Fruit fly (Drosophila melanogaster) whole organism, embryonic: ENCODE measurements around the gene CG8281.

ENCODE experiments used
- Awh ChIP-seq: fragments of 200-800 bp; sonication (Bioruptor generic); IDR thresholded peaks from 2 replicates; pipeline ENCODE4, ENCODE4 v1.3.6; 2022; ENCODE audit warnings: missing biosample characterization, missing genetic modification characterization
- CG11560 ChIP-seq: fragments of 200-800 bp; sonication (Bioruptor generic); IDR thresholded peaks from 3 replicates; pipeline ENCODE4 v1.3.6; 2022; ENCODE audit warnings: missing biosample characterization, missing genetic modification characterization
- CG14667 ChIP-seq: fragments of 200-800 bp; sonication (Bioruptor generic); IDR thresholded peaks from 2 replicates; pipeline ENCODE4 v1.3.6; 2022; ENCODE audit warnings: missing biosample characterization, missing genetic modification characterization
- CG1529 ChIP-seq: fragments of 200-800 bp; sonication (Bioruptor generic); optimal IDR thresholded peaks from 3 replicates; lab custom pipeline; 2018; ENCODE audit warnings: missing biosample characterization, missing genetic modification characterization
- CG15601 ChIP-seq: fragments of 200-800 bp; sonication (Bioruptor generic); optimal IDR thresholded peaks from 3 replicates; lab custom pipeline; 2019; ENCODE audit warnings: missing biosample characterization, mild to moderate bottlenecking, missing genetic modification characterization, moderate library complexity
- CG2199 ChIP-seq: fragments of 200-800 bp; sonication (Bioruptor generic); IDR thresholded peaks from 3 replicates; pipeline ENCODE4 v1.3.6; 2022; ENCODE audit warnings: missing biosample characterization, missing genetic modification characterization
- CG30020 ChIP-seq: fragments of 200-800 bp; optimal IDR thresholded peaks from 2 replicates; lab custom pipeline; 2019; ENCODE audit warnings: missing biosample characterization, mild to moderate bottlenecking, missing genetic modification characterization, moderate library complexity
- CG31441 ChIP-seq: fragments of 200-800 bp; sonication (Bioruptor generic); IDR thresholded peaks from 2 replicates; pipeline ENCODE4 v1.3.6; 2022; ENCODE audit warnings: missing biosample characterization, missing genetic modification characterization
- CG32532 ChIP-seq: fragments of 200-800 bp; sonication (Bioruptor generic); IDR thresholded peaks from 2 replicates; pipeline ENCODE4 v1.3.6; 2022; ENCODE audit warnings: missing biosample characterization, missing genetic modification characterization
- CG4360 ChIP-seq: fragments of 200-800 bp; sonication (Bioruptor generic); IDR thresholded peaks from 2 replicates; pipeline ENCODE4 v1.3.6; 2022; ENCODE audit warnings: missing biosample characterization, missing genetic modification characterization
- CG43689 ChIP-seq: fragments of 200-800 bp; sonication (Bioruptor generic); IDR thresholded peaks from 2 replicates; pipeline ENCODE4 v1.3.6; 2022; ENCODE audit warnings: missing biosample characterization, missing genetic modification characterization
- CG6175 ChIP-seq: fragments of 200-800 bp; sonication (Bioruptor generic); IDR thresholded peaks from 3 replicates; pipeline ENCODE4 v1.3.6; 2022; ENCODE audit warnings: missing biosample characterization, missing genetic modification characterization
- CG8765 ChIP-seq: fragments of 200-800 bp; sonication (Bioruptor generic); IDR thresholded peaks from 2 replicates; pipeline ENCODE4 v1.3.6; 2022; ENCODE audit warnings: missing biosample characterization, missing genetic modification characterization
- CG8924 ChIP-seq: fragments of 200-800 bp; optimal IDR thresholded peaks from 3 replicates; lab custom pipeline; 2019; ENCODE audit warnings: missing biosample characterization, mild to moderate bottlenecking, missing genetic modification characterization, moderate library complexity
- CG9609 ChIP-seq: fragments of 200-800 bp; sonication (Bioruptor generic); optimal IDR thresholded peaks from 3 replicates; lab custom pipeline; 2016; ENCODE audit warnings: missing biosample characterization, missing genetic modification characterization
- Ets65A ChIP-seq: fragments of 200-800 bp; sonication (Bioruptor generic); peaks from one replicate; lab custom pipeline; 2016; ENCODE audit warnings: missing biosample characterization, missing genetic modification characterization
- Hmx ChIP-seq: fragments of 200-800 bp; sonication (Bioruptor generic); optimal IDR thresholded peaks from 2 replicates; lab custom pipeline; 2016; ENCODE audit warnings: missing biosample characterization, missing genetic modification characterization
- Hr51 ChIP-seq, 2 experiments: fragments of 200-800 bp; sonication (Bioruptor generic); optimal IDR thresholded peaks; 2 replicates in 1 of 2; 3 replicates in 1 of 2; lab custom pipeline; 2016 to 2018; ENCODE audit warnings: missing biosample characterization in 2 of 2, missing genetic modification characterization in 2 of 2, mild to moderate bottlenecking in 1 of 2, moderate library complexity in 1 of 2
- NC2α ChIP-seq: fragments of 200-800 bp; sonication (Bioruptor generic); optimal IDR thresholded peaks from 2 replicates; lab custom pipeline; 2016; ENCODE audit warnings: missing biosample characterization, missing genetic modification characterization
- Scr ChIP-seq: fragments of 200-800 bp; sonication (Bioruptor generic); IDR thresholded peaks from 2 replicates; pipeline ENCODE4 v1.3.6; 2022; ENCODE audit warnings: missing biosample characterization, missing genetic modification characterization; ENCODE audit not compliant: partially characterized antibody
- Six4 ChIP-seq: fragments of 200-800 bp; sonication (Bioruptor generic); optimal IDR thresholded peaks from 2 replicates; lab custom pipeline; 2016; ENCODE audit warnings: missing biosample characterization, missing genetic modification characterization
- Xrp1 ChIP-seq: fragments of 200-800 bp; sonication (Bioruptor generic); IDR thresholded peaks from 2 replicates; pipeline ENCODE4 v1.3.6; 2022; ENCODE audit warnings: missing biosample characterization, missing genetic modification characterization
- abd-A ChIP-seq: fragments of 200-800 bp; sonication (Bioruptor generic); optimal IDR thresholded peaks from 3 replicates; lab custom pipeline; 2019; ENCODE audit warnings: missing biosample characterization, mild to moderate bottlenecking, missing genetic modification characterization, moderate library complexity
- ac ChIP-seq: fragments of 200-800 bp; sonication (Bioruptor generic); optimal IDR thresholded peaks from 3 replicates; lab custom pipeline; 2017; ENCODE audit warnings: missing biosample characterization, mild to moderate bottlenecking, missing genetic modification characterization
- chinmo ChIP-seq: fragments of 200-800 bp; sonication (Bioruptor generic); IDR thresholded peaks from 4 replicates; pipeline ENCODE4 v1.3.6; 2022; ENCODE audit warnings: missing biosample characterization, missing genetic modification characterization; ENCODE audit not compliant: partially characterized antibody
- crol ChIP-seq: fragments of 200-800 bp; sonication (Bioruptor generic); IDR thresholded peaks from 2 replicates; pipeline ENCODE4 v1.3.6; 2022; ENCODE audit warnings: missing biosample characterization, missing genetic modification characterization
- ewg ChIP-seq: fragments of 200-800 bp; sonication (Bioruptor generic); optimal IDR thresholded peaks from 3 replicates; lab custom pipeline; 2017; ENCODE audit warnings: mild to moderate bottlenecking, missing biosample characterization, missing genetic modification reagents, missing genetic modification characterization
- gem ChIP-seq: fragments of 200-800 bp; sonication (Bioruptor generic); optimal IDR thresholded peaks from 2 replicates; lab custom pipeline; 2019; ENCODE audit warnings: missing biosample characterization, mild to moderate bottlenecking, missing genetic modification characterization, moderate library complexity
- gsb-n ChIP-seq: fragments of 200-800 bp; sonication (Bioruptor generic); optimal IDR thresholded peaks from 3 replicates; lab custom pipeline; 2018; ENCODE audit warnings: missing biosample characterization, mild to moderate bottlenecking, missing genetic modification characterization
- insv ChIP-seq, 2 experiments: fragments of 200-800 bp; sonication (Bioruptor generic); optimal IDR thresholded peaks; 3 replicates each; lab custom pipeline; 2016 to 2018; ENCODE audit warnings: missing biosample characterization in 2 of 2, missing genetic modification characterization in 2 of 2
- mirr ChIP-seq: fragments of 200-800 bp; sonication (Bioruptor generic); optimal IDR thresholded peaks from 3 replicates; lab custom pipeline; 2018; ENCODE audit warnings: missing biosample characterization, mild to moderate bottlenecking, missing genetic modification characterization
- oc ChIP-seq: fragments of 200-800 bp; sonication (Bioruptor generic); optimal IDR thresholded peaks from 2 replicates; lab custom pipeline; 2018; ENCODE audit warnings: missing biosample characterization, mild to moderate bottlenecking, missing genetic modification characterization, moderate library complexity
- onecut ChIP-seq: fragments of 200-800 bp; sonication (Bioruptor generic); IDR thresholded peaks from 2 replicates; pipeline ENCODE4 v1.3.6; 2022; ENCODE audit warnings: missing biosample characterization, missing genetic modification characterization
- otp ChIP-seq: fragments of 200-800 bp; sonication (Bioruptor generic); IDR thresholded peaks from 3 replicates; pipeline ENCODE4, ENCODE4 v1.3.6; 2022; ENCODE audit warnings: missing biosample characterization, missing genetic modification characterization
- pan ChIP-seq, 4 experiments: fragments of >200 bp in 3 of 4; fragments of 200-800 bp in 1 of 4; sonication (Bioruptor generic) in 1 of 4; optimal IDR thresholded peaks in 3 of 4; IDR thresholded peaks in 1 of 4; 2 replicates each; pipeline versions ENCODE4 v1.3.6 to Lab custom; 2017 to 2022; ENCODE audit warnings: missing biosample characterization in 2 of 4, missing genetic modification characterization in 2 of 4, mixed read lengths in 1 of 4
- prd ChIP-seq, 3 experiments: fragments of >200 bp in 2 of 3; fragments of 200-800 bp in 1 of 3; sonication (Bioruptor generic) in 1 of 3; optimal IDR thresholded peaks in 2 of 3; IDR thresholded peaks in 1 of 3; 2 replicates in 2 of 3; 3 replicates in 1 of 3; pipeline versions ENCODE4 v1.3.6 to Lab custom; 2017 to 2022; ENCODE audit warnings: missing biosample characterization in 1 of 3, missing genetic modification characterization in 1 of 3
- sens ChIP-seq: fragments of 200-800 bp; sonication (Bioruptor generic); peaks from one replicate; lab custom pipeline; 2016; ENCODE audit warnings: missing biosample characterization, missing genetic modification characterization
- sqz ChIP-seq: fragments of 200-800 bp; sonication (Bioruptor generic); optimal IDR thresholded peaks from 3 replicates; lab custom pipeline; 2018; ENCODE audit warnings: missing biosample characterization, mild to moderate bottlenecking, missing genetic modification characterization
- sr ChIP-seq: fragments of 200-800 bp; sonication (Bioruptor generic); IDR thresholded peaks from 3 replicates; pipeline ENCODE4 v1.3.6; 2022; ENCODE audit warnings: missing biosample characterization, missing genetic modification characterization
- stc ChIP-seq: fragments of 200-800 bp; sonication (Bioruptor generic); IDR thresholded peaks from 2 replicates; pipeline ENCODE4 v1.3.6; 2022; ENCODE audit warnings: missing biosample characterization, missing genetic modification characterization
- unc-4 ChIP-seq: fragments of 200-800 bp; sonication (Bioruptor generic); IDR thresholded peaks from 2 replicates; pipeline ENCODE4 v1.3.6; 2022; ENCODE audit warnings: missing biosample characterization, missing genetic modification characterization; ENCODE audit not compliant: partially characterized antibody

The CG8281 gene

DNA sequence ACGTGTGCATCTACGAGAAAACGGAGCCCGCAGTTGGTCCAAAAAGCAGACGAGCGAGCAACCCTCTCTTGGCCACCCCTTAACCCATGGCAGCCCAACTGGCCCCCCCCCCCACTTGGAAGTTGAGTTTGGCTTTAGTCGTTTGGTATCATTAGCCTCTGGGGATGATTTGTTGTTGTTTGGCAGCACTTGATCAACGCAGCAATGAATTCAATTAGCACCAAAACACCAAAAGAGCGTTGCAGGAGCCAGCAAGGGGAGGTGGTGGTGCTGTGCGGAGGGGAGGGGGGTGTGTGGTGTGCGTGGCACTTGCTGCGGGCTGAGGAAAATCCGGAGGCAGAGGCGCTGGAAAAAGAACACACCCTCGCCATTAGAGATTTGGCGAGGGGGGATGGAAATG lies 42.7 kb downstream of the CG8281 start (continued):
- TF ChIP-seq CG1529 (GFP tag; lab: Kevin White, UChicago) (no peak), Awh (GFP tag; lab: Robert Waterston, UW) (0 out of 2 replicates have a peak, but pooled peaks have one; percentile 31), ac (no peak), gsb-n (peak; percentile 7), crol (GFP tag; lab: Robert Waterston, UW) (peak; percentile 96), Six4 (GFP tag; lab: Kevin White, UChicago) (no peak), Hmx (GFP tag; lab: Kevin White, UChicago) (no peak), CG15601 (tag; lab: Kevin White, UChicago) (no peak), onecut (GFP tag; lab: Robert Waterston, UW) (no peak), CG43689 (GFP tag; lab: Robert Waterston, UW) (no peak), CG14667 (no peak), abd-A (peak; percentile 81), oc (peak; percentile 12), mirr (no peak), otp (GFP tag; lab: Robert Waterston, UW) (no peak), CG6175 (GFP tag; lab: Robert Waterston, UW) (no peak), ewg (no peak), chinmo (GFP tag; lab: Robert Waterston, UW) (no peak), pan (optimal IDR thresholded peaks at IDR 0.05; lab: Kevin White, UChicago) (no peak), pan (GFP tag; optimal IDR thresholded peaks at IDR 0.05 in 1 of 2, IDR thresholded peaks at IDR 0.05 in 1 of 2) (no peak), insv (GFP tag; optimal IDR thresholded peaks at IDR 0.05; lab: Kevin White, UChicago) (no peak), CG30020 (tag; lab: Kevin White, UChicago) (no peak), CG2199 (GFP tag; lab: Robert Waterston, UW) (0 out of 3 replicates have a peak, but pooled peaks have one; percentile 13), stc (no peak), CG32532 (GFP tag; lab: Robert Waterston, UW) (no peak), NC2α (GFP tag; lab: Kevin White, UChicago) (no peak), Ets65A (GFP tag; lab: Kevin White, UChicago) (no peak), sr (GFP tag; lab: Robert Waterston, UW) (no peak), Hr51 (GFP tag; optimal IDR thresholded peaks at IDR 0.05; lab: Kevin White, UChicago) (peak in 1 of 2 experiments; percentile 12)

- TF ChIP-seq oc (peak; percentile 83), CG4360 (GFP tag; lab: Robert Waterston, UW) (0 out of 2 replicates have a peak, but pooled peaks have one; percentile 16), sens (GFP tag; lab: Kevin White, UChicago) (peak; percentile 26), CG31441 (GFP tag; lab: Robert Waterston, UW) (0 out of 2 replicates have a peak, but pooled peaks have one; percentile 17), gem (tag; lab: Kevin White, UChicago) (peak; percentile 16), Xrp1 (GFP tag; lab: Robert Waterston, UW) (peak; percentile 29; the same call in 1 of the 2 replicates), Ets65A (GFP tag; lab: Kevin White, UChicago) (peak; percentile 60), unc-4 (GFP tag; lab: Robert Waterston, UW) (no peak), CG11560 (tag; lab: Robert Waterston, UW) (no peak), Scr (GFP tag; lab: Robert Waterston, UW) (no peak), sqz (GFP tag; lab: Kevin White, UChicago) (peak; percentile 38), CG9609 (GFP tag; lab: Kevin White, UChicago) (no peak), prd (optimal IDR thresholded peaks at IDR 0.05; lab: Kevin White, UChicago) (no peak), prd (GFP tag; IDR thresholded peaks at IDR 0.05; lab: Robert Waterston, UW) (0 out of 3 replicates have a peak, but pooled peaks have one; percentile 6), CG8765 (GFP tag; lab: Robert Waterston, UW) (no peak), CG8924 (tag; lab: Kevin White, UChicago) (no peak)
These were observed 44.5 kb downstream of the CG8281 start for dm6 chr3L:7956718-7957117.
